Fruit fly (Drosophila melanogaster): Measurements from ENCODE around the gene CG1324.

The CG1324 gene

DNA sequence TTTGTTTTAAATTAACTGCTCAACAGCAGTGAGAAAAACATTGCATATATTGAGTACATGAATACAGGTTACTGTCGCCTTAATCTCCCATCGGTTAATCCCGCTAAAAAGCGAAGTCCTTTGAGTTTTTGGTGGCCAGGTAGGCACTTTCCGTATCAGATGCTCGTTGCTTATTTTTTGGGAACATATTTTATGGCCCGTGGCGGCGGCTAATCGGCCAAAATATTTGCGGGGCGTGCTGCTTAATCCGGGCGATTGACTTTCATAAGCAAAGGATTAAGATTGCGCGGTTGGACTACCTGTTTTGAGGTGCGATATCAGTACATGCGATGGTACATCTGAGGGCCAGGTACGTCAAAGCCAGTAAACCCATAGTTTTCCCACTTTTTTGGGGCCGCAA, 44.5 kb downstream of the CG1324 start:
- no peak for TF ChIP-seq CG10669 (GFP tag; optimal IDR thresholded peaks at IDR 0.05)
- TF ChIP-seq CG9139 (GFP tag; optimal IDR thresholded peaks at IDR 0.05) = no peak
- TF ChIP-seq CG4318 (GFP tag; optimal IDR thresholded peaks at IDR 0.05) = no peak
- TF ChIP-seq cyc (GFP tag; optimal IDR thresholded peaks at IDR 0.05) = no peak
- no peak for TF ChIP-seq CG31627 (GFP tag; optimal IDR thresholded peaks at IDR 0.05)
- TF ChIP-seq fd85E (GFP tag; optimal IDR thresholded peaks at IDR 0.05) = no peak
- no peak for TF ChIP-seq achi (GFP tag; optimal IDR thresholded peaks at IDR 0.05)
- TF ChIP-seq ss (GFP tag; optimal IDR thresholded peaks at IDR 0.05) = no peak
- TF ChIP-seq Hr39 (GFP tag; optimal IDR thresholded peaks at IDR 0.05) = no peak
- TF ChIP-seq Eip75B (GFP tag; optimal IDR thresholded peaks at IDR 0.05) = no peak

DNA sequence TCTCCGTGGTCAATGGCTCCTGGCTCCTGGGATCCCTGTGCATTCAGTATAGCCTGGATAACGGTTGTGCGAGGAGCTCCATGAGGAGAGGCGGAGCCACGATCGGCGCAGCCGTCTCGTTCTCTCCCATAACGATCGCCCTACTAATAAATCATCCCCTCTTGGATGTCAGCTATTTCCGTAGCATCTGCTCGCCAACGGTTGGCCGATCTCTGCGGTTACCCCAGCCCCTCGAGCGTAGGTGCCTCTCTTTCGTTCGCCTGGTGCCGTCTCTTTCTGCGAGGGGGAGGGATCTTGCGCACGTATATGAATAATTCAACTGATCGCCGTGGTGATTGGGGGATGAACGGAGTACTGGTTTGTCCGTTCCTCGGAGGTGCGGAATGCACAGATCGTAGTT, 45.3 kb downstream of the CG1324 start, which contains the start of gene run:
Gene run, plus strand, starts transcription at position 217 of the 400 bp plus-strand sequence.
- TF ChIP-seq ss (GFP tag; optimal IDR thresholded peaks at IDR 0.05) (no peak), cyc (GFP tag; optimal IDR thresholded peaks at IDR 0.05) (no peak), lz (GFP tag; optimal IDR thresholded peaks at IDR 0.05) (no peak), vri (GFP tag; optimal IDR thresholded peaks at IDR 0.05) (no peak), Sox14 (GFP tag; optimal IDR thresholded peaks at IDR 0.05) (no peak), CG31627 (GFP tag; optimal IDR thresholded peaks at IDR 0.05) (no peak), CG10631 (GFP tag; optimal IDR thresholded peaks at IDR 0.05) (no peak), fkh (GFP tag; optimal IDR thresholded peaks at IDR 0.05) (no peak)

dm6 chrX:20689504-20689903, 46.3 kb downstream of the CG1324 start:
- no peak for TF ChIP-seq CG10669 (GFP tag; optimal IDR thresholded peaks at IDR 0.05)
- 0 out of 3 replicates have a peak, but pooled peaks have one; percentile 20 for TF ChIP-seq eg (GFP tag; IDR thresholded peaks at IDR 0.05)

dm6 chrX:20687252-20687651, 48.5 kb downstream of the CG1324 start:
- no peak for TF ChIP-seq vri (GFP tag; optimal IDR thresholded peaks at IDR 0.05)
- no peak for TF ChIP-seq CG11762 (GFP tag; optimal IDR thresholded peaks at IDR 0.05; ENCODE audit: insufficient read depth)
- no peak for TF ChIP-seq CG6854 (GFP tag; optimal IDR thresholded peaks at IDR 0.05)
- no peak for TF ChIP-seq CG8119 (GFP tag; IDR thresholded peaks at IDR 0.05)
- no peak for TF ChIP-seq CG3919 (GFP tag; optimal IDR thresholded peaks at IDR 0.05)
- TF ChIP-seq Sox14 (GFP tag; optimal IDR thresholded peaks at IDR 0.05) = no peak
- no peak for TF ChIP-seq CG32006 (GFP tag; optimal IDR thresholded peaks at IDR 0.05)
- no peak for TF ChIP-seq Hr4 (GFP tag; optimal IDR thresholded peaks at IDR 0.05)
